Worm (Caenorhabditis elegans) whole organism, mixed stage, embryonic: ENCODE data around the gene F17H10.2.

Source experiments
- M03D4.4 ChIP-seq: sonication (generic microtip); optimal IDR thresholded peaks from 2 replicates; lab custom pipeline; 2017; ENCODE audit warnings: mild to moderate bottlenecking, missing genetic modification characterization, missing compliant biosample characterization
- bed-3 ChIP-seq: fragments of 200-800 bp; sonication (Bioruptor generic); optimal IDR thresholded peaks from 3 replicates; lab custom pipeline; 2018; ENCODE audit warnings: mild to moderate bottlenecking, missing genetic modification characterization, moderate library complexity, missing compliant biosample characterization
- blmp-1 ChIP-seq: fragments of 150-350 bp; optimal IDR thresholded peaks from 2 replicates; lab custom pipeline; 2014; ENCODE audit warnings: missing biosample characterization, missing genetic modification characterization
- ceh-39 ChIP-seq: fragments of 150-350 bp; optimal IDR thresholded peaks from 2 replicates; lab custom pipeline; 2014; ENCODE audit warnings: missing biosample characterization, missing genetic modification characterization
- ceh-43 ChIP-seq: fragments of 200-800 bp; sonication (Bioruptor generic); optimal IDR thresholded peaks from 2 replicates; lab custom pipeline; 2018; ENCODE audit warnings: mild to moderate bottlenecking, missing genetic modification characterization, moderate library complexity, missing compliant biosample characterization
- ceh-83 ChIP-seq: fragments of 200-800 bp; sonication (Bioruptor generic); optimal IDR thresholded peaks from 2 replicates; lab custom pipeline; 2018; ENCODE audit warnings: mild to moderate bottlenecking, missing genetic modification characterization, missing compliant biosample characterization
- ces-1 ChIP-seq: fragments of 150-350 bp; optimal IDR thresholded peaks from 2 replicates; lab custom pipeline; 2014; ENCODE audit warnings: missing biosample characterization, missing genetic modification reagents, missing genetic modification characterization
- cnd-1 ChIP-seq: fragments of 200-800 bp; sonication (Bioruptor generic); optimal IDR thresholded peaks from 2 replicates; lab custom pipeline; 2018; ENCODE audit warnings: mild to moderate bottlenecking, missing genetic modification characterization, missing compliant biosample characterization
- drap-1 ChIP-seq: fragments of 200-800 bp; sonication (Bioruptor generic); optimal IDR thresholded peaks from 3 replicates; lab custom pipeline; 2018; ENCODE audit warnings: mild to moderate bottlenecking, missing genetic modification characterization, missing compliant biosample characterization
- elt-1 ChIP-seq: sonication (generic microtip); optimal IDR thresholded peaks from 2 replicates; lab custom pipeline; 2017; ENCODE audit warnings: missing genetic modification characterization, mild to moderate bottlenecking, missing compliant biosample characterization, antibody characterized with exemption, moderate library complexity, borderline replicate concordance; ENCODE audit not compliant: insufficient read depth
- elt-3 ChIP-seq: fragments of 150-350 bp; optimal IDR thresholded peaks from 2 replicates; lab custom pipeline; 2014; ENCODE audit warnings: missing biosample characterization, missing genetic modification characterization
- flh-1 ChIP-seq: fragments of 200-800 bp; sonication (Bioruptor generic); optimal IDR thresholded peaks from 2 replicates; lab custom pipeline; 2018; ENCODE audit warnings: mild to moderate bottlenecking, missing genetic modification characterization, moderate library complexity, missing compliant biosample characterization
- ham-2 ChIP-seq: fragments of 200-800 bp; sonication (Bioruptor generic); optimal IDR thresholded peaks from 2 replicates; lab custom pipeline; 2018; ENCODE audit warnings: mild to moderate bottlenecking, missing genetic modification characterization, missing compliant biosample characterization
- hlh-1 ChIP-seq: fragments of 150-350 bp; optimal IDR thresholded peaks from 2 replicates; lab custom pipeline; 2014; ENCODE audit warnings: missing biosample characterization, missing genetic modification reagents, missing genetic modification characterization
- lin-13 ChIP-seq: fragments of 150-350 bp; optimal IDR thresholded peaks from 2 replicates; lab custom pipeline; 2014; ENCODE audit warnings: missing biosample characterization, missing genetic modification characterization
- lin-32 ChIP-seq: fragments of 200-800 bp; sonication (Bioruptor generic); optimal IDR thresholded peaks from 2 replicates; lab custom pipeline; 2018; ENCODE audit warnings: mild to moderate bottlenecking, missing genetic modification characterization, missing compliant biosample characterization
- mab-5 ChIP-seq: fragments of 150-350 bp; optimal IDR thresholded peaks from 2 replicates; lab custom pipeline; 2014; ENCODE audit warnings: missing biosample characterization, missing genetic modification characterization
- mep-1 ChIP-seq: fragments of 150-350 bp; optimal IDR thresholded peaks from 2 replicates; lab custom pipeline; 2017; ENCODE audit warnings: missing biosample characterization, missing genetic modification reagents, missing genetic modification characterization, inconsistent platforms
- mls-2 ChIP-seq: sonication (generic microtip); optimal IDR thresholded peaks from 2 replicates; lab custom pipeline; 2016; ENCODE audit warnings: mild to moderate bottlenecking, missing genetic modification characterization, moderate library complexity, missing compliant biosample characterization
- nhr-12 ChIP-seq: fragments of 150-350 bp; optimal IDR thresholded peaks from 2 replicates; lab custom pipeline; 2014; ENCODE audit warnings: missing biosample characterization, missing genetic modification characterization
- nhr-2 ChIP-seq: fragments of 150-350 bp; optimal IDR thresholded peaks from 2 replicates; lab custom pipeline; 2014; ENCODE audit warnings: missing biosample characterization, missing genetic modification characterization
- nhr-237 ChIP-seq: fragments of 150-350 bp; optimal IDR thresholded peaks from 2 replicates; lab custom pipeline; 2014; ENCODE audit warnings: missing biosample characterization, missing genetic modification characterization
- nhr-76 ChIP-seq: sonication (generic microtip); optimal IDR thresholded peaks from 2 replicates; lab custom pipeline; 2017; ENCODE audit warnings: missing biosample characterization, missing genetic modification characterization
- pha-4 ChIP-seq: fragments of 150-350 bp; optimal IDR thresholded peaks from 2 replicates; lab custom pipeline; 2018; ENCODE audit warnings: missing biosample characterization, missing genetic modification reagents, missing genetic modification characterization
- snpc-4 ChIP-seq: fragments of 150-350 bp; optimal IDR thresholded peaks from 2 replicates; lab custom pipeline; 2014; ENCODE audit warnings: missing biosample characterization, missing genetic modification characterization
- sptf-1 ChIP-seq: sonication (generic microtip); optimal IDR thresholded peaks from 2 replicates; lab custom pipeline; 2017; ENCODE audit warnings: mild to moderate bottlenecking, missing genetic modification characterization, moderate library complexity, missing compliant biosample characterization
- tbx-8 ChIP-seq: fragments of 200-800 bp; sonication (Bioruptor generic); optimal IDR thresholded peaks from 2 replicates; lab custom pipeline; 2018; ENCODE audit warnings: mild to moderate bottlenecking, missing genetic modification characterization, moderate library complexity, missing compliant biosample characterization
- unc-120 ChIP-seq: sonication (generic microtip); optimal IDR thresholded peaks from 2 replicates; lab custom pipeline; 2017; ENCODE audit warnings: missing genetic modification characterization, missing compliant biosample characterization; ENCODE audit not compliant: poor library complexity, severe bottlenecking
- unc-39 ChIP-seq: fragments of 150-350 bp; optimal IDR thresholded peaks from 2 replicates; lab custom pipeline; 2014; ENCODE audit warnings: missing biosample characterization, missing genetic modification characterization
- unc-62 ChIP-seq: fragments of 150-350 bp; optimal IDR thresholded peaks from 2 replicates; lab custom pipeline; 2014; ENCODE audit warnings: missing biosample characterization, missing genetic modification reagents, missing genetic modification characterization
- zip-8 ChIP-seq: fragments of 150-350 bp; optimal IDR thresholded peaks from 2 replicates; lab custom pipeline; 2014; ENCODE audit warnings: missing biosample characterization, missing genetic modification characterization
- ztf-11 ChIP-seq: fragments of 150-350 bp; optimal IDR thresholded peaks from 2 replicates; lab custom pipeline; 2014; ENCODE audit warnings: missing biosample characterization, missing genetic modification characterization

Gene F17H10.2

ce11 chrX:13113457-13113856 is at the start of gene F17H10.2:
Gene F17H10.2, plus strand, starts transcription at chrX:13113772.
- TF ChIP-seq bed-3 (no peak), elt-1 (no peak), elt-3 (no peak), mls-2 (no peak), hlh-1 (no peak)

ce11 chrX:13071120-13071519 is 42.5 kb upstream of the F17H10.2 start, which contains the start of gene cpx-2:
Gene cpx-2, minus strand, starts transcription at chrX:13071220.
- TF ChIP-seq ceh-83 (GFP tag; lab: Kevin White, UChicago) = no peak
- no peak for TF ChIP-seq snpc-4
- no peak for TF ChIP-seq mep-1 (tag; lab: Kevin White, UChicago)
- TF ChIP-seq zip-8 = no peak
- no peak for TF ChIP-seq mls-2
- TF ChIP-seq pha-4 (tag; lab: Kevin White, UChicago) = no peak
- no peak for TF ChIP-seq ceh-39
- TF ChIP-seq bed-3 = no peak
- TF ChIP-seq ham-2 = no peak
- no peak for TF ChIP-seq ces-1 (GFP tag; lab: Kevin White, UChicago)
- no peak for TF ChIP-seq sptf-1 (tag; lab: Kevin White, UChicago)
- TF ChIP-seq hlh-1 = no peak
- no peak for TF ChIP-seq nhr-12 (tag; lab: Kevin White, UChicago)
- TF ChIP-seq M03D4.4 (tag; lab: Kevin White, UChicago) = no peak
- TF ChIP-seq lin-13 (tag; lab: Kevin White, UChicago) = no peak
- TF ChIP-seq unc-62 (GFP tag; lab: Kevin White, UChicago) = no peak
- TF ChIP-seq, all 35 proteins: peak for 0

ce11 chrX:13074373-13074772 is 39.2 kb upstream of the F17H10.2 start, which contains the start of gene ceh-28:
Gene ceh-28, plus strand, starts transcription at chrX:13074673.
- TF ChIP-seq nhr-237 = no peak
- no peak for TF ChIP-seq nhr-76 (tag; lab: Kevin White, UChicago)
- no peak for TF ChIP-seq bed-3
- no peak for TF ChIP-seq drap-1 (GFP tag; lab: Kevin White, UChicago)
- no peak for TF ChIP-seq hlh-1
- no peak for TF ChIP-seq flh-1 (GFP tag; lab: Kevin White, UChicago)
- no peak for TF ChIP-seq nhr-2
- TF ChIP-seq pha-4 (tag; lab: Kevin White, UChicago) = no peak
- TF ChIP-seq elt-3 = no peak
- TF ChIP-seq ceh-83 (GFP tag; lab: Kevin White, UChicago) = no peak
- TF ChIP-seq lin-13 (tag; lab: Kevin White, UChicago) = no peak
- no peak for TF ChIP-seq ces-1 (GFP tag; lab: Kevin White, UChicago)
- no peak for TF ChIP-seq ztf-11
- no peak for TF ChIP-seq lin-32 (GFP tag; lab: Kevin White, UChicago)
- no peak for TF ChIP-seq unc-39
- TF ChIP-seq mls-2 = no peak
- no peak for TF ChIP-seq blmp-1 (tag; lab: Kevin White, UChicago)
- TF ChIP-seq zip-8 = no peak
- TF ChIP-seq unc-62 (GFP tag; lab: Kevin White, UChicago) = no peak

ce11 chrX:13077872-13078271 is 35.7 kb upstream of the F17H10.2 start, which contains the start of gene K03A11.4:
Gene K03A11.4, plus strand, starts transcription at chrX:13078172.
- no peak for TF ChIP-seq ceh-83 (GFP tag; lab: Kevin White, UChicago)
- no peak for TF ChIP-seq bed-3
- no peak for TF ChIP-seq ceh-43 (GFP tag; lab: Kevin White, UChicago)
- TF ChIP-seq lin-13 (tag; lab: Kevin White, UChicago) = no peak

- TF ChIP-seq snpc-4 (no peak), ham-2 (no peak), cnd-1 (tag; lab: Kevin White, UChicago) (no peak), unc-120 (no peak), blmp-1 (tag; lab: Kevin White, UChicago) (no peak), nhr-237 (no peak), nhr-76 (tag; lab: Kevin White, UChicago) (no peak), mab-5 (no peak), lin-13 (tag; lab: Kevin White, UChicago) (no peak), tbx-8 (no peak), zip-8 (no peak)
- TF ChIP-seq, all 35 proteins: peak for 0
These were observed 31.2 kb upstream of the F17H10.2 start, which contains the start of gene str-10 for ce11 chrX:13082326-13082725. Gene str-10, plus strand, starts transcription at chrX:13082626.
